Worm (Caenorhabditis elegans) whole organism, mixed stage, embryonic: Measurements from ENCODE around the gene F36D3.16.

Experiments used
- bed-3 ChIP-seq: fragments of 200-800 bp; sonication (Bioruptor generic); optimal IDR thresholded peaks from 3 replicates; lab custom pipeline; 2018; ENCODE audit warnings: mild to moderate bottlenecking, missing genetic modification characterization, moderate library complexity, missing compliant biosample characterization
- blmp-1 ChIP-seq: fragments of 150-350 bp; optimal IDR thresholded peaks from 2 replicates; lab custom pipeline; 2014; ENCODE audit warnings: missing biosample characterization, missing genetic modification characterization
- elt-3 ChIP-seq: fragments of 150-350 bp; optimal IDR thresholded peaks from 2 replicates; lab custom pipeline; 2014; ENCODE audit warnings: missing biosample characterization, missing genetic modification characterization
- nhr-76 ChIP-seq: sonication (generic microtip); optimal IDR thresholded peaks from 2 replicates; lab custom pipeline; 2017; ENCODE audit warnings: missing biosample characterization, missing genetic modification characterization
- pha-4 ChIP-seq: fragments of 150-350 bp; optimal IDR thresholded peaks from 2 replicates; lab custom pipeline; 2018; ENCODE audit warnings: missing biosample characterization, missing genetic modification reagents, missing genetic modification characterization

ce11 chrV:16480919-16481630 is 46.8 kb upstream of the F36D3.16 start, which contains the start of the genes F57E7.4 and spig-6:
- TF ChIP-seq nhr-76 (tag; lab: Kevin White, UChicago), result no peak
- TF ChIP-seq blmp-1 (tag; lab: Kevin White, UChicago), result no peak
- no peak for TF ChIP-seq pha-4 (tag; lab: Kevin White, UChicago)
- no peak for TF ChIP-seq elt-3 (tag; lab: Kevin White, UChicago)
- no peak for TF ChIP-seq bed-3 (GFP tag; lab: Kevin White, UChicago)
